Worm (Caenorhabditis elegans): ENCODE measurements around the gene ngn-1.
A peak's percentile ranks its signal among the peaks of the same experiment; 100 is the strongest.

The ngn-1 gene

ce11 chrIV:2639666-2640273 is 11.7 kb upstream of the ngn-1 start (continued):
- TF ChIP-seq hlh-13 (GFP tag; optimal IDR thresholded peaks at IDR 0.05) (peak; percentile 56), rnt-1 (tag; optimal IDR thresholded peaks at IDR 0.05) (peak; percentile 11), C08G9.2 (tag; optimal IDR thresholded peaks at IDR 0.05) (peak; percentile 36), tbx-2 (tag; optimal IDR thresholded peaks at IDR 0.05) (peak; percentile 42), nfya-1 (tag; optimal IDR thresholded peaks at IDR 0.05) (no peak), gmeb-2 (tag; optimal IDR thresholded peaks at IDR 0.05) (peak; percentile 52), unc-3 (GFP tag; conservative IDR thresholded peaks at IDR 0.05) (0 out of 2 replicates have a peak, but pooled peaks have one; percentile 57), unc-3 (tag; optimal IDR thresholded peaks at IDR 0.05) (no peak), unc-86 (tag; optimal IDR thresholded peaks at IDR 0.05) (peak; percentile 43), ama-1 (optimal IDR thresholded peaks at IDR 0.05) (no peak), fkh-6 (tag; optimal IDR thresholded peaks at IDR 0.05) (no peak), ceh-24 (tag; optimal IDR thresholded peaks at IDR 0.05) (no peak), ceh-18 (tag; optimal IDR thresholded peaks at IDR 0.05) (no peak), odd-2 (tag; optimal IDR thresholded peaks at IDR 0.05) (no peak), dve-1 (tag; optimal IDR thresholded peaks at IDR 0.05) (no peak), ceh-45 (GFP tag; IDR thresholded peaks at IDR 0.05) (0 out of 2 replicates have a peak, but pooled peaks have one; percentile 43), ceh-6 (GFP tag; optimal IDR thresholded peaks at IDR 0.05) (peak; percentile 40), T23F11.4 (GFP tag; optimal IDR thresholded peaks at IDR 0.05) (peak; percentile 50), K09A11.1 (tag; optimal IDR thresholded peaks at IDR 0.05; ENCODE audit: insufficient read depth) (no peak), dmd-4 (tag; optimal IDR thresholded peaks at IDR 0.05; ENCODE audit: borderline replicate concordance) (no peak), ceh-30 (tag; optimal IDR thresholded peaks at IDR 0.05) (no peak), fkh-10 (GFP tag; optimal IDR thresholded peaks at IDR 0.05) (no peak), K02D7.2 (tag; optimal IDR thresholded peaks at IDR 0.05) (peak; percentile 63), eyg-1 (tag; optimal IDR thresholded peaks at IDR 0.05) (no peak), ref-2 (tag; optimal IDR thresholded peaks at IDR 0.05) (peak; percentile 10), ceh-48 (tag; optimal IDR thresholded peaks at IDR 0.05) (peak; percentile 92), ceh-2 (tag; optimal IDR thresholded peaks at IDR 0.05) (no peak), hlh-6 (tag; optimal IDR thresholded peaks at IDR 0.05) (no peak), Y22D7AL.16 (tag; optimal IDR thresholded peaks at IDR 0.05) (peak; percentile 59), pha-2 (tag; optimal IDR thresholded peaks at IDR 0.05) (peak; percentile 47), hlh-8 (tag; optimal IDR thresholded peaks at IDR 0.05) (no peak), hlh-30 (tag; optimal IDR thresholded peaks at IDR 0.05; ENCODE audit: insufficient read depth) (no peak), ets-4 (tag; optimal IDR thresholded peaks at IDR 0.05) (no peak)

- TF ChIP-seq nfya-1 (tag; optimal IDR thresholded peaks at IDR 0.05) (no peak), C08G9.2 (tag; optimal IDR thresholded peaks at IDR 0.05) (no peak), dve-1 (tag; optimal IDR thresholded peaks at IDR 0.05) (no peak), pax-1 (tag; optimal IDR thresholded peaks at IDR 0.05) (no peak), pqm-1 (tag; optimal IDR thresholded peaks at IDR 0.05) (no peak), zip-5 (tag; optimal IDR thresholded peaks at IDR 0.05) (no peak), rnt-1 (tag; optimal IDR thresholded peaks at IDR 0.05) (no peak), T23F11.4 (GFP tag; optimal IDR thresholded peaks at IDR 0.05) (no peak), ztf-16 (tag; optimal IDR thresholded peaks at IDR 0.05) (no peak), fax-1 (tag; optimal IDR thresholded peaks at IDR 0.05) (no peak)
Observed at ce11 chrIV:2634992-2635391, 6.9 kb upstream of the ngn-1 start.

- TF ChIP-seq unc-3 (GFP tag; conservative IDR thresholded peaks at IDR 0.05), result no peak
- no peak for TF ChIP-seq unc-3 (tag; optimal IDR thresholded peaks at IDR 0.05)
- peak; percentile 68 for TF ChIP-seq elt-2 (tag; optimal IDR thresholded peaks at IDR 0.05)
Observed at ce11 chrIV:2630145-2630544, 2.1 kb upstream of the ngn-1 start.
